Worm (Caenorhabditis elegans) whole organism, L2 larva: Measurements from ENCODE around the gene pho-8.

ENCODE experiments used
- ama-1 ChIP-seq: fragments of 150-350 bp; optimal IDR thresholded peaks from 2 replicates; lab custom pipeline; 2018; ENCODE audit warnings: inconsistent platforms
- blmp-1 ChIP-seq: sonication (generic microtip); optimal IDR thresholded peaks from 2 replicates; lab custom pipeline; 2017; ENCODE audit warnings: missing genetic modification characterization, mild to moderate bottlenecking, missing compliant biosample characterization, antibody characterized with exemption, moderate library complexity; ENCODE audit not compliant: insufficient read depth
- elt-3 ChIP-seq: sonication (generic microtip); optimal IDR thresholded peaks from 2 replicates; lab custom pipeline; 2017; ENCODE audit warnings: missing biosample characterization, missing genetic modification characterization
- lin-13 ChIP-seq: fragments of 150-350 bp; optimal IDR thresholded peaks from 2 replicates; lab custom pipeline; 2014; ENCODE audit warnings: missing biosample characterization, missing genetic modification reagents, missing genetic modification characterization
- mbf-1 ChIP-seq: sonication (generic microtip); optimal IDR thresholded peaks from 2 replicates; lab custom pipeline; 2017; ENCODE audit warnings: missing biosample characterization, missing genetic modification characterization
- peb-1 ChIP-seq: fragments of 150-350 bp; optimal IDR thresholded peaks from 2 replicates; lab custom pipeline; 2014; ENCODE audit warnings: missing biosample characterization, missing genetic modification characterization
- unc-39 ChIP-seq: fragments of 150-350 bp; optimal IDR thresholded peaks from 2 replicates; lab custom pipeline; 2014; ENCODE audit warnings: missing biosample characterization, missing genetic modification characterization

ce11 chrV:11823978-11824377 lies 9.4 kb upstream of the pho-8 start:
- TF ChIP-seq mbf-1 (tag; lab: Kevin White, UChicago) (no peak), lin-13 (peak; percentile 61), peb-1 (tag; lab: Kevin White, UChicago) (no peak), blmp-1 (peak; percentile 83), unc-39 (no peak), elt-3 (tag; lab: Kevin White, UChicago) (no peak), ama-1 (peak; percentile 45)
